Fruit fly (Drosophila melanogaster) whole organism, embryonic: ENCODE data around the gene CG4611.

ENCODE experiments used
- CG1024 ChIP-seq: fragments of 200-800 bp; sonication (Bioruptor generic); IDR thresholded peaks from 2 replicates; pipeline ENCODE4 v1.3.6; 2022; ENCODE audit warnings: missing biosample characterization, missing genetic modification characterization
- CG11398 ChIP-seq: fragments of 200-800 bp; sonication (Bioruptor generic); optimal IDR thresholded peaks from 2 replicates; lab custom pipeline; 2016; ENCODE audit warnings: missing biosample characterization, missing genetic modification characterization
- CG11504 ChIP-seq: fragments of 200-800 bp; sonication (Bioruptor generic); optimal IDR thresholded peaks from 3 replicates; lab custom pipeline; 2019; ENCODE audit warnings: missing biosample characterization, mild to moderate bottlenecking, missing genetic modification characterization, moderate library complexity
- CG11560 ChIP-seq: fragments of 200-800 bp; sonication (Bioruptor generic); IDR thresholded peaks from 3 replicates; pipeline ENCODE4 v1.3.6; 2022; ENCODE audit warnings: missing biosample characterization, missing genetic modification characterization
- CG11696 ChIP-seq: fragments of 200-800 bp; sonication (Bioruptor generic); IDR thresholded peaks from 2 replicates; pipeline ENCODE4 v1.3.6; 2022; ENCODE audit warnings: missing biosample characterization, missing genetic modification characterization
- CG14860 ChIP-seq: fragments of 200-800 bp; sonication (Bioruptor generic); IDR thresholded peaks from 3 replicates; pipeline ENCODE4 v1.3.6; 2022; ENCODE audit warnings: missing biosample characterization, missing genetic modification characterization; ENCODE audit not compliant: partially characterized antibody
- CG15514 ChIP-seq: fragments of 200-800 bp; sonication (Bioruptor generic); optimal IDR thresholded peaks from 3 replicates; lab custom pipeline; 2017; ENCODE audit warnings: missing biosample characterization, missing genetic modification characterization, mild to moderate bottlenecking, moderate library complexity, missing genetic modification reagents
- CG1602 ChIP-seq: fragments of 200-800 bp; sonication (Bioruptor generic); optimal IDR thresholded peaks from 3 replicates; lab custom pipeline; 2016; ENCODE audit warnings: missing biosample characterization, missing genetic modification characterization
- CG16813 ChIP-seq: fragments of 200-800 bp; sonication (Bioruptor generic); IDR thresholded peaks from 3 replicates; pipeline ENCODE4 v1.3.6; 2022; ENCODE audit warnings: missing biosample characterization, missing genetic modification characterization; ENCODE audit not compliant: partially characterized antibody
- CG2116 ChIP-seq: fragments of 200-800 bp; sonication (Bioruptor generic); optimal IDR thresholded peaks from 3 replicates; lab custom pipeline; 2018; ENCODE audit warnings: missing biosample characterization, mild to moderate bottlenecking, missing genetic modification characterization
- CG33557 ChIP-seq: fragments of 200-800 bp; sonication (Bioruptor generic); optimal IDR thresholded peaks from 2 replicates; lab custom pipeline; 2019; ENCODE audit warnings: missing biosample characterization, mild to moderate bottlenecking, missing genetic modification characterization, moderate library complexity
- CG3726 ChIP-seq: fragments of 200-800 bp; sonication (Bioruptor generic); IDR thresholded peaks from 3 replicates; pipeline ENCODE4, ENCODE4 v1.3.6; 2022; ENCODE audit warnings: missing biosample characterization, missing genetic modification characterization
- CG5180 ChIP-seq: fragments of 200-800 bp; sonication (Bioruptor generic); optimal IDR thresholded peaks from 3 replicates; lab custom pipeline; 2017; ENCODE audit warnings: missing biosample characterization, missing genetic modification characterization, mild to moderate bottlenecking, moderate library complexity, missing genetic modification reagents
- CG6272 ChIP-seq: fragments of 200-800 bp; sonication (Bioruptor generic); IDR thresholded peaks from 2 replicates; pipeline ENCODE4 v1.3.6; 2022; ENCODE audit warnings: missing biosample characterization, missing genetic modification characterization
- CG6791 ChIP-seq: fragments of 200-800 bp; sonication (Bioruptor generic); IDR thresholded peaks from 3 replicates; pipeline ENCODE4 v1.3.6; 2022; ENCODE audit warnings: missing biosample characterization, missing genetic modification characterization; ENCODE audit not compliant: partially characterized antibody
- CG7839 ChIP-seq: fragments of 200-800 bp; sonication (Bioruptor generic); optimal IDR thresholded peaks from 3 replicates; lab custom pipeline; 2018; ENCODE audit warnings: missing biosample characterization, mild to moderate bottlenecking, missing genetic modification characterization, moderate library complexity
- CG7987 ChIP-seq: fragments of 200-800 bp; sonication (Bioruptor generic); optimal IDR thresholded peaks from 2 replicates; lab custom pipeline; 2018; ENCODE audit warnings: missing biosample characterization, mild to moderate bottlenecking, missing genetic modification characterization, moderate library complexity
- CG8281 ChIP-seq: fragments of 200-800 bp; sonication (Bioruptor generic); optimal IDR thresholded peaks from 2 replicates; lab custom pipeline; 2018; ENCODE audit warnings: missing biosample characterization, mild to moderate bottlenecking, missing genetic modification characterization, moderate library complexity
- CG8924 ChIP-seq: fragments of 200-800 bp; optimal IDR thresholded peaks from 3 replicates; lab custom pipeline; 2019; ENCODE audit warnings: missing biosample characterization, mild to moderate bottlenecking, missing genetic modification characterization, moderate library complexity
- Deaf1 ChIP-seq: fragments of 200-800 bp; optimal IDR thresholded peaks from 3 replicates; lab custom pipeline; 2019; ENCODE audit warnings: missing biosample characterization, mild to moderate bottlenecking, missing genetic modification characterization, moderate library complexity
- Doc2 ChIP-seq: fragments of 200-800 bp; sonication (Bioruptor generic); IDR thresholded peaks from 2 replicates; pipeline ENCODE4 v1.3.6; 2022; ENCODE audit warnings: missing biosample characterization, missing genetic modification characterization
- E2f2 ChIP-seq: fragments of 200-800 bp; sonication (Bioruptor generic); IDR thresholded peaks from 2 replicates; pipeline ENCODE4 v1.3.6; 2022; ENCODE audit warnings: missing biosample characterization, missing genetic modification characterization
- Ets97D ChIP-seq: fragments of 200-800 bp; sonication (Bioruptor generic); optimal IDR thresholded peaks from 3 replicates; lab custom pipeline; 2016; ENCODE audit warnings: missing biosample characterization, missing genetic modification characterization
- Fer1 ChIP-seq: fragments of 200-800 bp; sonication (Bioruptor generic); optimal IDR thresholded peaks from 2 replicates; lab custom pipeline; 2017; ENCODE audit warnings: missing biosample characterization, mild to moderate bottlenecking, missing genetic modification characterization
- Fer2 ChIP-seq: fragments of 200-800 bp; sonication (Bioruptor generic); optimal IDR thresholded peaks from 2 replicates; lab custom pipeline; 2018; ENCODE audit warnings: missing biosample characterization, mild to moderate bottlenecking, missing genetic modification characterization, moderate library complexity
- HHEX ChIP-seq: fragments of 200-800 bp; sonication (Bioruptor generic); optimal IDR thresholded peaks from 3 replicates; lab custom pipeline; 2017; ENCODE audit warnings: missing biosample characterization, mild to moderate bottlenecking, missing genetic modification characterization, missing genetic modification reagents
- Hand ChIP-seq: fragments of 200-800 bp; sonication (Bioruptor generic); optimal IDR thresholded peaks from 2 replicates; lab custom pipeline; 2017; ENCODE audit warnings: mild to moderate bottlenecking, missing biosample characterization, missing genetic modification reagents, missing genetic modification characterization
- Nf-YA ChIP-seq: fragments of 200-800 bp; sonication (Bioruptor generic); IDR thresholded peaks from 2 replicates; pipeline ENCODE4 v1.3.6; 2022; ENCODE audit warnings: missing biosample characterization, missing genetic modification characterization
- Nf-YC ChIP-seq: fragments of 200-800 bp; optimal IDR thresholded peaks from 3 replicates; lab custom pipeline; 2019; ENCODE audit warnings: missing biosample characterization, mild to moderate bottlenecking, missing genetic modification characterization, moderate library complexity
- Pdp1 ChIP-seq, 2 experiments: fragments of 200-800 bp; sonication (Bioruptor generic); optimal IDR thresholded peaks; 3 replicates each; lab custom pipeline; 2016; ENCODE audit warnings: missing biosample characterization in 2 of 2, missing genetic modification characterization in 2 of 2, mild to moderate bottlenecking in 1 of 2, moderate library complexity in 1 of 2
- Usf ChIP-seq: fragments of 200-800 bp; sonication (Bioruptor generic); optimal IDR thresholded peaks from 2 replicates; lab custom pipeline; 2017; ENCODE audit warnings: missing genotype, missing biosample characterization, missing genetic modification characterization
- Xbp1 ChIP-seq: fragments of 200-800 bp; sonication (Bioruptor generic); optimal IDR thresholded peaks from 3 replicates; lab custom pipeline; 2016; ENCODE audit warnings: missing biosample characterization, mild to moderate bottlenecking, missing genetic modification characterization
- ac ChIP-seq: fragments of 200-800 bp; sonication (Bioruptor generic); optimal IDR thresholded peaks from 3 replicates; lab custom pipeline; 2017; ENCODE audit warnings: missing biosample characterization, mild to moderate bottlenecking, missing genetic modification characterization
- cad ChIP-seq: fragments of >200 bp; optimal IDR thresholded peaks from 2 replicates; lab custom pipeline; 2017; ENCODE audit warnings: missing biosample characterization, missing genetic modification characterization
- dati ChIP-seq: fragments of 200-800 bp; sonication (Bioruptor generic); IDR thresholded peaks from 2 replicates; pipeline ENCODE4 v1.3.6; 2022; ENCODE audit warnings: missing biosample characterization, missing genetic modification characterization
- ftz-f1 ChIP-seq: fragments of 200-800 bp; sonication (Bioruptor generic); optimal IDR thresholded peaks from 2 replicates; lab custom pipeline; 2016; ENCODE audit warnings: missing biosample characterization, missing genetic modification characterization
- fu2 ChIP-seq: fragments of 200-800 bp; sonication (Bioruptor generic); optimal IDR thresholded peaks from 2 replicates; lab custom pipeline; 2016; ENCODE audit warnings: missing biosample characterization, missing genetic modification characterization
- inv ChIP-seq: fragments of 200-800 bp; sonication (Bioruptor generic); IDR thresholded peaks from 2 replicates; pipeline ENCODE4 v1.3.6; 2022; ENCODE audit warnings: missing biosample characterization, missing genetic modification characterization; ENCODE audit not compliant: partially characterized antibody
- jigr1 ChIP-seq: fragments of 200-800 bp; sonication (Bioruptor generic); IDR thresholded peaks from 3 replicates; pipeline ENCODE4 v1.3.6; 2022; ENCODE audit warnings: missing biosample characterization, missing genetic modification characterization
- jing ChIP-seq: fragments of 200-800 bp; sonication (Bioruptor generic); optimal IDR thresholded peaks from 2 replicates; lab custom pipeline; 2018; ENCODE audit warnings: missing biosample characterization, mild to moderate bottlenecking, missing genetic modification characterization
- kay ChIP-seq: fragments of 200-800 bp; sonication (Bioruptor generic); optimal IDR thresholded peaks from 2 replicates; lab custom pipeline; 2016; ENCODE audit warnings: missing biosample characterization, missing genetic modification characterization
- lola ChIP-seq, 3 experiments: fragments of >200 bp in 2 of 3; fragments of 200-800 bp in 1 of 3; sonication (Bioruptor generic) in 1 of 3; optimal IDR thresholded peaks; 2 replicates each; lab custom pipeline; 2017 to 2019; ENCODE audit warnings: missing biosample characterization in 3 of 3, missing genetic modification characterization in 3 of 3, mild to moderate bottlenecking in 1 of 3, moderate library complexity in 1 of 3
- pan ChIP-seq, 4 experiments: fragments of >200 bp in 3 of 4; fragments of 200-800 bp in 1 of 4; sonication (Bioruptor generic) in 1 of 4; optimal IDR thresholded peaks in 3 of 4; IDR thresholded peaks in 1 of 4; 2 replicates each; pipeline versions ENCODE4 v1.3.6 to Lab custom; 2017 to 2022; ENCODE audit warnings: missing biosample characterization in 2 of 4, missing genetic modification characterization in 2 of 4, mixed read lengths in 1 of 4
- salm ChIP-seq: fragments of 200-800 bp; sonication (Bioruptor generic); optimal IDR thresholded peaks from 2 replicates; lab custom pipeline; 2018; ENCODE audit warnings: missing biosample characterization, mild to moderate bottlenecking, missing genetic modification characterization
- sisA ChIP-seq: fragments of 200-800 bp; sonication (Bioruptor generic); IDR thresholded peaks from 2 replicates; pipeline ENCODE4 v1.3.6; 2022; ENCODE audit warnings: missing biosample characterization, missing genetic modification characterization
- tin ChIP-seq: fragments of 200-800 bp; sonication (Bioruptor generic); optimal IDR thresholded peaks from 3 replicates; lab custom pipeline; 2016; ENCODE audit warnings: missing biosample characterization, missing genetic modification characterization
- tna ChIP-seq: fragments of 200-800 bp; sonication (Bioruptor generic); IDR thresholded peaks from 2 replicates; pipeline ENCODE4 v1.3.6; 2022; ENCODE audit warnings: missing biosample characterization, missing genetic modification characterization; ENCODE audit not compliant: partially characterized antibody
- unpg ChIP-seq: fragments of 200-800 bp; sonication (Bioruptor generic); optimal IDR thresholded peaks from 3 replicates; lab custom pipeline; 2018; ENCODE audit warnings: missing biosample characterization, mild to moderate bottlenecking, missing genetic modification characterization, moderate library complexity
- wor ChIP-seq: fragments of 200-800 bp; sonication (Bioruptor generic); IDR thresholded peaks from 2 replicates; pipeline ENCODE4 v1.3.6; 2022; ENCODE audit warnings: missing biosample characterization, missing genetic modification characterization

The CG4611 gene

DNA sequence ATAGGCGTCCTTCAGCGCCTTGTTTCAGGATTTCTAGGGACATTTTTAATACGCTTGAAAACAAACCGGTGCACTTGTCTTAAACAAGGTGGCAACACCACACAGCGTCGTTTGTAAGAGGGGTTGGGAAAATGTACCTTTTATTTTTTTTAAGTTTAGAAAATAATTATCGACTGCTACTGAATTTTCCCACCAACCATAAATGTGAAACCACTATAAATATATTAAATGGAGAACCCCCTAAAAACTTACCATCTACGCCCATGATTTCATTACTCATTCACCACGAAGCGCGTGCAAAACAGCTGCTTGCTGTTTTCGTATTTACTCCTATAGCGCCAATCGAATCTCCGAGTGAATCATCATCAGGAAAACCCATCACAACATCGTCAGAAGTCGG, 3.1 kb downstream of the CG4611 start, which contains the start of the genes Tcs5 and CHMP2B (continued):
- peak; percentile 100 for TF ChIP-seq dati (GFP tag; lab: Robert Waterston, UW)
- peak; percentile 94 for TF ChIP-seq CG2116
- peak; percentile 38; the same call in 1 of the 3 replicates for TF ChIP-seq CG16813 (GFP tag; lab: Robert Waterston, UW)
- TF ChIP-seq CG6791 (GFP tag; lab: Robert Waterston, UW) = peak; percentile 51; the same call in 1 of the 3 replicates
- peak; percentile 100 for TF ChIP-seq sisA (GFP tag; lab: Robert Waterston, UW)
- TF ChIP-seq E2f2 (GFP tag; lab: Robert Waterston, UW) = peak; percentile 94
- TF ChIP-seq CG5180 (GFP tag; lab: Kevin White, UChicago) = peak; percentile 90
- TF ChIP-seq CG1024 (GFP tag; lab: Robert Waterston, UW) = peak; percentile 99
- TF ChIP-seq kay = peak; percentile 96
- no peak; the same call in 1 of the 2 replicates for TF ChIP-seq inv
- TF ChIP-seq lola (GFP tag; optimal IDR thresholded peaks at IDR 0.05; lab: Kevin White, UChicago) = peak in 1 of 3 experiments; percentile 100
- TF ChIP-seq CG11398 (GFP tag; lab: Kevin White, UChicago) = peak; percentile 99
- peak; percentile 100 for TF ChIP-seq fu2 (GFP tag; lab: Kevin White, UChicago)
- peak; percentile 99 to 100 for TF ChIP-seq Pdp1 (GFP tag; optimal IDR thresholded peaks at IDR 0.05; lab: Kevin White, UChicago)
- TF ChIP-seq CG15514 (GFP tag; lab: Kevin White, UChicago) = peak; percentile 96
- peak; percentile 100 for TF ChIP-seq CG1602
- TF ChIP-seq tna = no peak
- no peak for TF ChIP-seq cad
- TF ChIP-seq CG14860 (GFP tag; lab: Robert Waterston, UW) = no peak
- TF ChIP-seq CG33557 (GFP tag; lab: Kevin White, UChicago) = peak; percentile 99
- TF ChIP-seq Deaf1 = peak; percentile 90
- peak; percentile 99 for TF ChIP-seq CG8924 (tag; lab: Kevin White, UChicago)
- TF ChIP-seq unpg (GFP tag; lab: Kevin White, UChicago) = peak; percentile 100
- peak; percentile 100 for TF ChIP-seq wor
- TF ChIP-seq CG11560 = peak; percentile 97
- TF ChIP-seq CG7839 (tag; lab: Kevin White, UChicago) = peak; percentile 100
- peak; percentile 99 for TF ChIP-seq CG11504 (tag; lab: Kevin White, UChicago)
- peak; percentile 99 for TF ChIP-seq Nf-YA (GFP tag; lab: Robert Waterston, UW)
- peak; percentile 100 for TF ChIP-seq CG6272 (GFP tag; lab: Robert Waterston, UW)
- TF ChIP-seq Usf (GFP tag; lab: Kevin White, UChicago) = peak; percentile 100
- peak; percentile 99 for TF ChIP-seq Fer1 (GFP tag; lab: Kevin White, UChicago)
- peak; percentile 99 for TF ChIP-seq Fer2 (tag; lab: Kevin White, UChicago)
- TF ChIP-seq Hand = peak; percentile 98
- peak; percentile 100 for TF ChIP-seq Doc2 (GFP tag; lab: Robert Waterston, UW)
- peak; percentile 100 for TF ChIP-seq jigr1 (GFP tag; lab: Robert Waterston, UW)
- TF ChIP-seq CG7987 (GFP tag; lab: Kevin White, UChicago) = peak; percentile 99
- TF ChIP-seq jing (GFP tag; lab: Kevin White, UChicago) = peak; percentile 99
- peak; percentile 100 for TF ChIP-seq tin (GFP tag; lab: Kevin White, UChicago)
- no peak for TF ChIP-seq pan (optimal IDR thresholded peaks at IDR 0.05; lab: Kevin White, UChicago)
- TF ChIP-seq pan (GFP tag; optimal IDR thresholded peaks at IDR 0.05 in 1 of 2, IDR thresholded peaks at IDR 0.05 in 1 of 2) = peak in 1 of 2 experiments; percentile 100
- TF ChIP-seq CG11696 (GFP tag; lab: Robert Waterston, UW) = peak; percentile 99
- peak; percentile 85 for TF ChIP-seq Ets97D (GFP tag; lab: Kevin White, UChicago)
- peak; percentile 100 for TF ChIP-seq Xbp1 (GFP tag; lab: Kevin White, UChicago)
- peak; percentile 100 for TF ChIP-seq HHEX (GFP tag; lab: Kevin White, UChicago)
- peak; percentile 99 for TF ChIP-seq ac
- peak; percentile 99 for TF ChIP-seq salm (tag; lab: Kevin White, UChicago)
- TF ChIP-seq Nf-YC (tag; lab: Kevin White, UChicago) = peak; percentile 86
- peak; percentile 96 for TF ChIP-seq ftz-f1 (GFP tag; lab: Kevin White, UChicago)
- peak; percentile 96 for TF ChIP-seq CG8281 (tag; lab: Kevin White, UChicago)
- peak; percentile 100 for TF ChIP-seq CG3726 (GFP tag; lab: Robert Waterston, UW)
